Worm (Caenorhabditis elegans): ENCODE results near the gene F42G2.7.

The F42G2.7 gene

DNA sequence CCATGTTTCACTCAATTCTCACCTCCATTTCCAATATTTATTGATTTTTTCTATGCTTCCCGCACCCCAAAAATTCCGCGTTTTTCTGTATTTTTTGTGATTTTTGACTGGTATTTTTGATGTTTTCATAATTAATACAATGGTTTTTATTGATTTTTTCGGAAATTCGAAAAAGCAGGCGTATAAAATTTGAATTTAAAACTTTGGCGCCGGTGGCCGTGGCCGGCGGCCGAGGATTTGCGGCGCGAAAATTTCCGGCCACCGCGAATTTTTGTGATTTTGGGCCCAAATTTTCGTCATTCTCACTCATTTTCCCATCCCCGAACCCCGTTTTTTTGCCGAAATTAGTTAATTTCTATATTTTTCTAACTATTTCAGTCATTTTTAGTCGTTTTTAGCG is 33.0 kb downstream of the F42G2.7 start:
- no peak for TF ChIP-seq unc-62 (GFP tag; optimal IDR thresholded peaks at IDR 0.05)

DNA sequence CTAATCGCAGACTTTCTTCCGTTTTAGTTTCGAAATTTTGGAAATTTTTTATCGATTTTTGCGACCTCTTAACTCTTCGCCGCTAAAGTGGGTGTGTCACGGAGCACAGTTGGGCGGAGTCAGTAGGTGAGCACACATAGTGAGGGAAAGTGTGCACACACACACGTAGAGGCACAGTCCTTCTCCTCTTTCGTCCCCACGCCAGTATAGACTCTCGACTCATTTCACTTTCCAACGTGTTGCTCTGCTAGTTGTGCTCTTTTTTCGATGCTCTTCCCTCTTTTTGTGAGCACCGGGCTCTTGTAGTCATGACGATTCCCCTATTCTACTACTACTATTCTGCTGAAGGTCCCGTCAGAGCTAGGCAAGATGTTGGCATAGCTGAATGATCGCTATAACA is 34.5 kb downstream of the F42G2.7 start:
- no peak for TF ChIP-seq unc-62 (GFP tag; optimal IDR thresholded peaks at IDR 0.05)

DNA sequence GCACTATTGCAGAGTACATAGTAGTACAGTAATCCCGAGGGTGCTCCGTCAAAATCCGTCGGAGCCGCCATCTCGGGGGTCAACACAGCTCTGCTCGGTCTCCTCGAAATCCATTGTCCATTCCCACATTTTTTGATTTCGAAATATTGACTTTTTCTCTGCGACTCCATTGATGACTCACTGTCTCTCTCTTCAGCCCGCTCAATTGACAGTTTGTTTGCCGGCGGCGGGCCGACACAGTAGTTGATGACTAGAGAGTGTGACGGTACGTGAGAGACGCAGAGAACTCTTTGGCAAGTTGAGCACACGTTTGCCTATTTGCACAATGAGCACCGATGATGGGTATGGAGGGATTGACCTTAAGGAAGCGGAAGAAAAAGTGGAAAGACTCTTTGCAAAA is 36.9 kb downstream of the F42G2.7 start:
- no peak for TF ChIP-seq unc-62 (GFP tag; optimal IDR thresholded peaks at IDR 0.05)

DNA sequence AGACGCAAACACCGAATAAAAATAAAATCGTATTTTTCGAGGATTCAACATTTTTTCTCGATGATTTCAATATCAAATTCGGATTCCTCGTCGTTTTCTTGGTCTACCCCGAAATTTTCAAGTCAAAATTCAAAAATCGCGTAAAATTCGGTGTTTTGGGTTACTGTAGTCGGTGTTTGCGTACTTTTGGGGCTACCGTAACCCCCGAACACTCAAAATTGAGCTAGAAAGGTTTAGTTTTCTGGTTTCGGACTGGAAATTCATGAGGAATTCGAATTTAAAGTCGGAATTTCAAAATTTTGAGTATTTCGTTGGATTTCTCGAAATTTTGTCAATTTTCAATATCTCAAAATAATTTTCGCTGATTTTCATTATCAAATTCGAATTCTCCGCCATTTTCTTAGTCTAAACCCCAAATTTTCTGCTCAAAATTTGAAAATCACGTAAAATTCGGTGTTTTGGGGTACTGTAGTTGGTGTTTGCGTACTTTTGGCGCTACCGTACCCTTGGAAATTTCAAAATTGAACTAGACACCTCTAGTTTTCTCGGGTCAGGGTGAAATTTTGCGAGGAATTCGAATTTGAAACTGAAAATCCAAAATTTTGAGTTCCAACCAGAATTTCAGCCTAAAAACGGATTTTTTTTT is 38.1 kb downstream of the F42G2.7 start:
- no peak for TF ChIP-seq unc-62 (GFP tag; optimal IDR thresholded peaks at IDR 0.05)

DNA sequence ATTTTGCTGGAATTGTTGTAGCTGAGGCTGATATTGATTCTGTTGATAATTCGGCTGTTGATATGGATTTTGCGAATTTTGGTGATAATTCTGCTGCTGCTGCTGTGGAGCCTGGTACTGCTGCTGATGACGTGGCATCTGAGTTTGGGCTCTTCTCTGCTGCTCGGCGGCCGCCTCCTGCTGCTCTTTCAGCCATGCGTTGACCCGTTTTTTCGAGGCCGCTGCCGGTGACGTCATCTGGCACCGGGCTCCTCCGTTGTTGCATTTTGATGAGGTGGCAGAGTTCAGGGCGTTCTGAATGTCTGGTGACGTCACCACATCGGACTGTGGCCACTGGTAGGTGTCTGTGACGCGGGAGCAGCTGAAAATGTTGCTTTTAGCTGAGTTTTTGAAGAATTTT is 39.0 kb downstream of the F42G2.7 start:
- no peak for TF ChIP-seq unc-62 (GFP tag; optimal IDR thresholded peaks at IDR 0.05)

DNA sequence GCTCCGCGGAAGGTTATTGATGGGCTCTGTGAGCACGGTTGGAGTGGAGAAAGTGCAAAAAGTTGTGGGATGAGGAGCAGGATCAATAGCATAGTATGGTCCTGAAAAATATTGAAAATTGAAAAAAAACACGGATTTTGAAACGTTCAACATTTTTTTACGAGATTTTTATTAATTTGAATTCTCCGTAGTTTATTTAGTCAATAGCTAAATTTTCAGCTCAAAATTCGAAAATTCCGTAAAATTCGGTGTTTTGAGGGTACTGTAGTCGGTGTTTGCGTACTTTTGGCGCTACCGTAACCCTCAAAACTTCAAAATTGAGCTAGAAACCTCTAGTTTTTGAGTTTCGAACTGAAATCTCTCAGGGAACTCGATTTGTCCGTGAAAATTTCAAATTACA is 40.9 kb downstream of the F42G2.7 start, which contains the start of gene pqn-42:
Gene pqn-42, minus strand, starts transcription at position 101 of the 400 bp plus-strand sequence.
- no peak for TF ChIP-seq unc-62 (GFP tag; optimal IDR thresholded peaks at IDR 0.05)

DNA sequence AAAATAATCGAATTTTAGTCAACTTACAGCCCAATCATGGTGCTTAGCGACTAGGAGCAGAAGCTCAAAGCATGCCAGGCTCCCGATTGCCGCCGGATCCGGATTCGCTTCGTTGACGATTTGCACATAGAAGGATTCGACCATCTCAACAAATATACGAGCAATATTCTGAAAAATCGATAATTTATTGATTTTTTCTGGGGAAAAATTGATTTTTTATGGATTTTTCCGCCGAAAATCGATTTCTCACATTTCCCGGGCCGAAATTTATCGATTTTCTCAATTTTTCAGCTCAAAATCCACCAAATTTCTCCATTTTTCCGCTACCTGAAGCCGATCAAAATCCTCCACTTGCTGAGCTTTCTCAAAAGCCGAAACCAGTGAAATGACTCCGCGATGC is 50.9 kb downstream of the F42G2.7 start:
- no peak for TF ChIP-seq unc-62 (GFP tag; optimal IDR thresholded peaks at IDR 0.05)

All from whole organism, dauer.